Fruit fly (Drosophila melanogaster) whole organism, pupa: ENCODE results near the gene AstC-R2.
A peak's percentile ranks its signal among the peaks of the same experiment; 100 is the strongest.
"Not testable (repeated sequence)": the region's sequence is repeated elsewhere in the genome, so short reads cannot be mapped to it uniquely, and the experiment has no call there.

ENCODE experiments used
- CG13204 ChIP-seq: fragments of 200-800 bp; sonication (Bioruptor generic); optimal IDR thresholded peaks from 2 replicates; lab custom pipeline; 2018; ENCODE audit warnings: missing biosample characterization, mild to moderate bottlenecking, missing genetic modification characterization, moderate library complexity
- CG14655 ChIP-seq: fragments of 200-800 bp; sonication (Bioruptor generic); optimal IDR thresholded peaks from 3 replicates; lab custom pipeline; 2017; ENCODE audit warnings: mild to moderate bottlenecking, missing biosample characterization, missing genetic modification reagents, missing genetic modification characterization
- CG15710 ChIP-seq: fragments of 200-800 bp; sonication (Bioruptor generic); optimal IDR thresholded peaks from 2 replicates; lab custom pipeline; 2018; ENCODE audit warnings: missing biosample characterization, mild to moderate bottlenecking, missing genetic modification characterization, moderate library complexity
- CG17806 ChIP-seq: fragments of 200-800 bp; sonication (Bioruptor generic); optimal IDR thresholded peaks from 2 replicates; lab custom pipeline; 2018; ENCODE audit warnings: missing biosample characterization, mild to moderate bottlenecking, missing genetic modification characterization, moderate library complexity
- CG32121 ChIP-seq: fragments of 200-800 bp; sonication (Bioruptor generic); IDR thresholded peaks from 2 replicates; pipeline ENCODE4 v1.3.6; 2022; ENCODE audit warnings: missing biosample characterization, missing genetic modification characterization
- CG34367 ChIP-seq: fragments of 200-800 bp; sonication (Bioruptor generic); optimal IDR thresholded peaks from 2 replicates; lab custom pipeline; 2018; ENCODE audit warnings: missing biosample characterization, mild to moderate bottlenecking, missing genetic modification characterization
- CG4496 ChIP-seq: fragments of 200-800 bp; sonication (Bioruptor generic); IDR thresholded peaks from 3 replicates; pipeline ENCODE4 v1.3.6; 2022; ENCODE audit warnings: missing biosample characterization, missing genetic modification characterization
- CG8159 ChIP-seq: fragments of 200-800 bp; sonication (Bioruptor generic); optimal IDR thresholded peaks from 3 replicates; lab custom pipeline; 2018; ENCODE audit warnings: missing biosample characterization, mild to moderate bottlenecking, missing genetic modification characterization, moderate library complexity
- CG8301 ChIP-seq: fragments of 200-800 bp; sonication (Bioruptor generic); optimal IDR thresholded peaks from 2 replicates; lab custom pipeline; 2018; ENCODE audit warnings: missing biosample characterization, mild to moderate bottlenecking, missing genetic modification characterization
- CG9948 ChIP-seq: fragments of 200-800 bp; sonication (Bioruptor generic); optimal IDR thresholded peaks from 2 replicates; lab custom pipeline; 2018; ENCODE audit warnings: missing biosample characterization, mild to moderate bottlenecking, missing genetic modification characterization, moderate library complexity
- D1 ChIP-seq: fragments of 200-800 bp; sonication (Bioruptor generic); optimal IDR thresholded peaks from 2 replicates; lab custom pipeline; 2018; ENCODE audit warnings: missing biosample characterization, mild to moderate bottlenecking, missing genetic modification characterization, moderate library complexity
- EcR ChIP-seq: fragments of 200-800 bp; sonication (Bioruptor generic); optimal IDR thresholded peaks from 3 replicates; lab custom pipeline; 2019; ENCODE audit warnings: missing biosample characterization, missing genetic modification characterization, mild to moderate bottlenecking, moderate library complexity, missing genetic modification reagents
- Ets98B ChIP-seq: fragments of 200-800 bp; sonication (Bioruptor generic); IDR thresholded peaks from 2 replicates; pipeline ENCODE4 v1.3.6; 2022; ENCODE audit warnings: missing biosample characterization, missing genetic modification characterization
- Pif1A ChIP-seq: fragments of 200-800 bp; sonication (Bioruptor generic); optimal IDR thresholded peaks from 3 replicates; lab custom pipeline; 2016; ENCODE audit warnings: missing biosample characterization, missing genetic modification characterization
- Pif1B ChIP-seq: fragments of 200-800 bp; sonication (Bioruptor generic); optimal IDR thresholded peaks from 3 replicates; lab custom pipeline; 2016; ENCODE audit warnings: missing biosample characterization, missing genetic modification characterization
- Snoo ChIP-seq: fragments of 200-800 bp; sonication (Bioruptor generic); optimal IDR thresholded peaks from 3 replicates; lab custom pipeline; 2017; ENCODE audit warnings: missing biosample characterization, mild to moderate bottlenecking, missing genetic modification characterization, inconsistent platforms
- fd96Ca ChIP-seq: fragments of 200-800 bp; sonication (Bioruptor generic); IDR thresholded peaks from 3 replicates; pipeline ENCODE4 v1.3.6; 2022; ENCODE audit warnings: missing biosample characterization, missing genetic modification characterization
- gl ChIP-seq: fragments of 200-800 bp; sonication (Bioruptor generic); optimal IDR thresholded peaks from 2 replicates; lab custom pipeline; 2018; ENCODE audit warnings: missing biosample characterization, mild to moderate bottlenecking, missing genetic modification characterization
- rn ChIP-seq: fragments of 200-800 bp; sonication (Bioruptor generic); IDR thresholded peaks from 2 replicates; pipeline ENCODE4 v1.3.6; 2022; ENCODE audit warnings: missing biosample characterization, missing genetic modification characterization

Gene AstC-R2

dm6 chr3L:18502425-18502824 lies at the start of gene AstC-R2:
Gene AstC-R2, minus strand, starts transcription at chr3L:18502557.
- TF ChIP-seq CG17806 (no peak), Ets98B (GFP tag; lab: Robert Waterston, UW) (no peak), rn (no peak), EcR (GFP tag; lab: Kevin White, UChicago) (no peak), CG8301 (tag; lab: Kevin White, UChicago) (no peak)

DNA sequence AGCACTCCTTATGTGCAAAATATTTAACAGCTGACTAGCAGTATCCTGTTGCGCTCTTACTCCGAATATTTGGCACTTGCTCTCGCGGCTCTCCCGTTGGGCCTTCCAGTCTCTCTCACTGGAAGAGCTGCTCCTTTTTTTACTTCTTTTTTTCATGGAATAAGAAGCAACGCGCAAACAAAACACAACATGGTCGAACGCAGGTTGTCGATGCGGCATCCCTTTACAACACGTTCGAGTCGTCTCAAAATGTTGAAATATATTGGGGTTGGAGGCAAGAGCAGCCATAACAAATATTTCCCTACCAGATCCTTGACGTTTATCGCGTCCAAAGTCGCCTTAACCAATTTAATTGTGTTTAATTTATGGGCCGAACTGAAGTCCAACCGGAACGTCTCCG lies 37.5 kb upstream of the AstC-R2 start:
- TF ChIP-seq CG15710 (tag; lab: Kevin White, UChicago) (no peak), CG13204 (GFP tag; lab: Kevin White, UChicago) (no peak), CG4496 (GFP tag; lab: Robert Waterston, UW) (no peak), Pif1B (GFP tag; lab: Kevin White, UChicago) (no peak)

dm6 chr3L:18526676-18527075 lies 24.3 kb upstream of the AstC-R2 start, which contains the start of gene CG32198:
Gene CG32198, plus strand, starts transcription at chr3L:18526976.
- TF ChIP-seq Snoo (tag; lab: Kevin White, UChicago) (no peak), CG9948 (tag; lab: Kevin White, UChicago) (no peak), CG17806 (no peak), CG13204 (GFP tag; lab: Kevin White, UChicago) (no peak), gl (tag; lab: Kevin White, UChicago) (no peak), CG14655 (GFP tag; lab: Kevin White, UChicago) (no peak), CG8159 (tag; lab: Kevin White, UChicago) (no peak), CG4496 (GFP tag; lab: Robert Waterston, UW) (no peak), EcR (GFP tag; lab: Kevin White, UChicago) (no peak), Pif1A (GFP tag; lab: Kevin White, UChicago) (no peak), CG8301 (tag; lab: Kevin White, UChicago) (no peak)

- TF ChIP-seq CG34367 (tag; lab: Kevin White, UChicago); CG13204 (GFP tag; lab: Kevin White, UChicago); gl (tag; lab: Kevin White, UChicago): not testable (repeated sequence)
These were observed 30.1 kb downstream of the AstC-R2 start, which contains the start of gene Met75Ca for dm6 chr3L:18472284-18472683. Gene Met75Ca, minus strand, starts transcription at chr3L:18472384.

- not testable (repeated sequence) for TF ChIP-seq CG15710 (tag; lab: Kevin White, UChicago); CG32121 (GFP tag; lab: Robert Waterston, UW); CG13204 (GFP tag; lab: Kevin White, UChicago)
These were observed 32.8 kb downstream of the AstC-R2 start, which contains the start of gene Met75Cb for dm6 chr3L:18469518-18469917. Gene Met75Cb, minus strand, starts transcription at chr3L:18469618.

- no peak for TF ChIP-seq D1 (tag; lab: Kevin White, UChicago)
- no peak for TF ChIP-seq gl (tag; lab: Kevin White, UChicago)
- TF ChIP-seq CG13204 (GFP tag; lab: Kevin White, UChicago), result no peak
These were observed 39.3 kb downstream of the AstC-R2 start, which contains the start of gene CG4306 for dm6 chr3L:18463063-18463462. Gene CG4306, minus strand, starts transcription at chr3L:18463163.

DNA sequence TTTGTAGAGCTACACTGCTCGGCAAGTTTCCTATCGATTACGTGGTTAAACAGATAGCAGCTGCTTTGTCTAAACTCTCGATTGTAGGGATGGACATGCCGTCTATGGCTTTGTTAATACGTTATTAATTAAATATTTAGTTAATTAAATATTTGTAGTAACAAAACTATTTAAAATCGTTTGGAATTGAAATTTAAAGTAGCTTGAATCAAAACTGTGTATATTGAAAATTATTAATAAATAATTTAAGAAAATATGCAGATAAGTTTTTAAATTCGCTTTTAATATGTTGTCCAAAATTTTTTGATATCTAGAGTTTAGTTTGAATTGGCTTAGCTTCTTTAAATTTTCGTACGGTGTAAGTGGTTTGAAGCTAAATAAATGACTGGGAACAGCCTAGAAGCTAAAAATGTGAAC lies 41.4 kb downstream of the AstC-R2 start, which contains the start of gene CG32196:
Gene CG32196, minus strand, starts transcription at position 38 of the 417 bp plus-strand sequence.
- peak; percentile 51 for TF ChIP-seq CG14655 (GFP tag; lab: Kevin White, UChicago)
- no peak for TF ChIP-seq Pif1B (GFP tag; lab: Kevin White, UChicago)
- peak; percentile 37; the same call in 1 of the 2 replicates for TF ChIP-seq CG32121 (GFP tag; lab: Robert Waterston, UW)
- peak; percentile 63 for TF ChIP-seq CG9948 (tag; lab: Kevin White, UChicago)
- peak; percentile 33 for TF ChIP-seq CG8301 (tag; lab: Kevin White, UChicago)
- no peak for TF ChIP-seq CG34367 (tag; lab: Kevin White, UChicago)
- peak; percentile 52 for TF ChIP-seq CG8159 (tag; lab: Kevin White, UChicago)
- TF ChIP-seq D1 (tag; lab: Kevin White, UChicago), result peak; percentile 21
- TF ChIP-seq rn, result 0 out of 2 replicates have a peak, but pooled peaks have one; percentile 33

dm6 chr3L:18460317-18460912 lies 41.9 kb downstream of the AstC-R2 start:
- TF ChIP-seq CG4496 (GFP tag; lab: Robert Waterston, UW) (no peak), CG34367 (tag; lab: Kevin White, UChicago) (no peak), fd96Ca (GFP tag; lab: Robert Waterston, UW) (no peak), CG15710 (tag; lab: Kevin White, UChicago) (no peak), CG32121 (GFP tag; lab: Robert Waterston, UW) (no peak), Snoo (tag; lab: Kevin White, UChicago) (no peak), CG14655 (GFP tag; lab: Kevin White, UChicago) (no peak), CG17806 (no peak), gl (tag; lab: Kevin White, UChicago) (no peak), D1 (tag; lab: Kevin White, UChicago) (no peak), Pif1A (GFP tag; lab: Kevin White, UChicago) (no peak), Pif1B (GFP tag; lab: Kevin White, UChicago) (no peak), CG13204 (GFP tag; lab: Kevin White, UChicago) (no peak), Ets98B (GFP tag; lab: Robert Waterston, UW) (no peak), rn (no peak), CG8159 (tag; lab: Kevin White, UChicago) (no peak), EcR (GFP tag; lab: Kevin White, UChicago) (no peak), CG8301 (tag; lab: Kevin White, UChicago) (no peak)
